Fruit fly (Drosophila melanogaster): ENCODE data around the gene Vps45.

Vps45 gene

DNA sequence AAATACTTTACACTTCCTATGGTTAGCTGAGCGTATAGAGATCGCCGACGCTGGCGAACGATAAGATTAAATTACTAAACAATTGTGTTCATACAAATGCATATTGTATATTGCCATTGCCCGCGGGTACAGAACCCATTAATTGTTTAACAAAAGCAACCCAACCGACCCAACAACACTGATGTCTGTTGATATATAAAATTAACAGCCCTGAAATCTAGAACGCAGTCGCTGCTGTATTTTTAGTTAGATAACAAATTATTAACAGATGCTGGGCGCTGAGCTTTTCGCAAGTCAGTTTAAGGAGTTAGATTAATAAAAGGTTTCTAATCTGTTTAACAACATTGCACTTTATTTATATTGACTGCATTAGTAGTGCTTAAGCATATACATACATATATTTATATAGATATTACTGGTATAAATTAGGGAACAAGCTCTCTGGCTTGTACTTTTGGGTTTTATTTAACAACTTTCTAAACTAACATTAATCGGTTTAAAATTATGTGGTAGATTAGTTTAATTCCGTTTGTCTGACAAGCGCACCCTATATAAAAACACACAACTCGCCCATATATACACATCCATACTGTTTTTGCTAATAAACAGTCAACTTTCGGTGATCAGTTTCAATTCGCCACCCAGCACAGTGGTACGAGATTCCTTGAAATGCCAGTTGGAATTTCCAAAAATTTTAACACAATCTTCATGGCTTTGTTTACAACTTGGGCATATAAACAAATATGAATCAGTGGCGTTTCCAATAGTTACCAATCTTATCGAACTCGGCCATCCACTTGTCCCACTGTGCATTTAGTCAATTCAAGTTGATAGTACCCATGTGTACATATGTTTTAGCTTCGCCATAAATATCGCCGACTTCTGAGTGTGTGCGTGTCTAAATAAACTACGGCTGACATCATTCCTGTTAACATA is 35.5 kb upstream of the Vps45 start (continued):
- TF ChIP-seq Meics (GFP tag; optimal IDR thresholded peaks at IDR 0.05) (peak; percentile 95), E2f2 (GFP tag; IDR thresholded peaks at IDR 0.05) (peak; percentile 63), Dbx (GFP tag; IDR thresholded peaks at IDR 0.05) (peak; percentile 97), kah (GFP tag; optimal IDR thresholded peaks at IDR 0.05) (peak; percentile 58), CG15514 (GFP tag; optimal IDR thresholded peaks at IDR 0.05) (peak; percentile 92), CG14860 (GFP tag; IDR thresholded peaks at IDR 0.05; ENCODE audit: partially characterized antibody) (no peak), dmrt11E (tag; optimal IDR thresholded peaks at IDR 0.05) (peak; percentile 25), CG6683 (GFP tag; optimal IDR thresholded peaks at IDR 0.05) (peak; percentile 86)

DNA sequence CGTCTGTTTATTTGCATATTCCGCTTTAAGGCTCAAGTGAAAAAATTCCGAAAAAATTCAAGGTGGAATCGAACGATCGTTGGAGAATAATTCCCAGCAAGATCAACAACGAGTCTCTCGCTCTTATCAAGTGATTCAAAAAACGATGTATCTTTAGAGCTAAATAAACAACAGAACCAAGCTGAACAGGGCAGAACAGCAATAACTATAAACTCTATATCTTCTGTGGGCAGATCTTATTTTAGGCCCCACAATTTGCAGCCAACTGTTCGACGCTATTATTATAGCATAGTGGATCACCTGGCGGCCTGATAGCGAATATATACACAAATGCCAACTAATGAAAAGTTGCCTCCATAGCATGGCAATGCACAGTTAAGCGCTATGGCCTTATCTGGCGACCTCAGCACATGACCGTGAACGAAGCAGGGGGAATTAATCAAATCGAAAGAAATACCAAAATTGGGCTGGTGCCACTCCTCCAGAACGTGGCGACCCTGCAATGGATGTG is 34.3 kb upstream of the Vps45 start:
- TF ChIP-seq jing (GFP tag; optimal IDR thresholded peaks at IDR 0.05), result no peak
- 0 out of 2 replicates have a peak, but pooled peaks have one; percentile 15 for TF ChIP-seq tna (GFP tag; IDR thresholded peaks at IDR 0.05; ENCODE audit: partially characterized antibody)
- peak; percentile 18 for TF ChIP-seq BtbVII (GFP tag; optimal IDR thresholded peaks at IDR 0.05)
- TF ChIP-seq D19A (tag; optimal IDR thresholded peaks at IDR 0.05), result no peak
- TF ChIP-seq hbn (GFP tag; IDR thresholded peaks at IDR 0.05; ENCODE audit: partially characterized antibody), result no peak
- no peak for TF ChIP-seq HLHmδ (GFP tag; optimal IDR thresholded peaks at IDR 0.05)
- no peak for TF ChIP-seq ssp (GFP tag; IDR thresholded peaks at IDR 0.05)
- no peak for TF ChIP-seq CG9215 (GFP tag; IDR thresholded peaks at IDR 0.05)
- peak; percentile 39 for TF ChIP-seq Hmr (GFP tag; optimal IDR thresholded peaks at IDR 0.05)
- no peak for TF ChIP-seq CG10267 (tag; optimal IDR thresholded peaks at IDR 0.05)
- TF ChIP-seq CG18599 (GFP tag; optimal IDR thresholded peaks at IDR 0.05), result peak; percentile 57
- TF ChIP-seq CG14014 (GFP tag; IDR thresholded peaks at IDR 0.05), result no peak
- peak; percentile 25 for TF ChIP-seq Fer3 (tag; optimal IDR thresholded peaks at IDR 0.05)
- no peak for TF ChIP-seq CG10366 (GFP tag; IDR thresholded peaks at IDR 0.05)
- no peak for TF ChIP-seq Dbx (GFP tag; IDR thresholded peaks at IDR 0.05)
- 0 out of 2 replicates have a peak, but pooled peaks have one; percentile 4 for TF ChIP-seq Rfx (GFP tag; IDR thresholded peaks at IDR 0.05)
- TF ChIP-seq CG2116 (GFP tag; optimal IDR thresholded peaks at IDR 0.05), result no peak
- TF ChIP-seq CG2889 (GFP tag; IDR thresholded peaks at IDR 0.05), result no peak
- no peak for TF ChIP-seq Hr51 (GFP tag; optimal IDR thresholded peaks at IDR 0.05)
- no peak for TF ChIP-seq Bteb2 (GFP tag; optimal IDR thresholded peaks at IDR 0.05)
- peak; percentile 82; the same call in 2 of the 4 replicates for TF ChIP-seq chinmo (GFP tag; IDR thresholded peaks at IDR 0.05; ENCODE audit: partially characterized antibody)
- no peak for TF ChIP-seq CG10565 (GFP tag; optimal IDR thresholded peaks at IDR 0.05)
- no peak for TF ChIP-seq CG4707 (GFP tag; optimal IDR thresholded peaks at IDR 0.05)
- TF ChIP-seq CG32772 (GFP tag; IDR thresholded peaks at IDR 0.05), result no peak
- no peak for TF ChIP-seq kah (GFP tag; optimal IDR thresholded peaks at IDR 0.05)
- TF ChIP-seq CG13296 (GFP tag; optimal IDR thresholded peaks at IDR 0.05), result no peak
- TF ChIP-seq CG15514 (GFP tag; optimal IDR thresholded peaks at IDR 0.05), result peak; percentile 41
- peak; percentile 98 for TF ChIP-seq CG13894 (tag; optimal IDR thresholded peaks at IDR 0.05)
- TF ChIP-seq gt (GFP tag; IDR thresholded peaks at IDR 0.05), result no peak
- no peak for TF ChIP-seq CG12219 (GFP tag; optimal IDR thresholded peaks at IDR 0.05)
- no peak for TF ChIP-seq TFAM (GFP tag; optimal IDR thresholded peaks at IDR 0.05)
- TF ChIP-seq esg (GFP tag; conservative IDR thresholded peaks at IDR 0.05), result no peak
- no peak for TF ChIP-seq Usf (GFP tag; optimal IDR thresholded peaks at IDR 0.05)
- no peak for TF ChIP-seq Ada2b (GFP tag; IDR thresholded peaks at IDR 0.05)
- no peak for TF ChIP-seq CG7839 (tag; optimal IDR thresholded peaks at IDR 0.05)
- peak; percentile 19 for TF ChIP-seq her (GFP tag; optimal IDR thresholded peaks at IDR 0.05)
- peak; percentile 69 for TF ChIP-seq sd (tag; optimal IDR thresholded peaks at IDR 0.05)
- no peak for TF ChIP-seq CG2712 (tag; optimal IDR thresholded peaks at IDR 0.05)
- no peak for TF ChIP-seq vvl (GFP tag; IDR thresholded peaks at IDR 0.05)
- TF ChIP-seq luna (GFP tag; optimal IDR thresholded peaks at IDR 0.05), result no peak

All from whole organism, embryonic.